Worm (Caenorhabditis elegans) whole organism, young adult: Measurements from ENCODE around the gene K01A6.5.
A peak's percentile ranks its signal among the peaks of the same experiment; 100 is the strongest.

Experiments used
- B0336.3 ChIP-seq: fragments of 200-800 bp; sonication (Bioruptor generic); IDR thresholded peaks from 2 replicates; pipeline ENCODE4 v1.3.6; 2022; ENCODE audit warnings: missing genetic modification characterization, missing compliant biosample characterization
- D2030.7 ChIP-seq: fragments of 200-800 bp; sonication (Bioruptor generic); IDR thresholded peaks from 2 replicates; pipeline ENCODE4 v1.3.6; 2022; ENCODE audit warnings: missing genetic modification reagents, missing genetic modification characterization, missing compliant biosample characterization
- F22D6.2 ChIP-seq: sonication (generic microtip); optimal IDR thresholded peaks from 2 replicates; lab custom pipeline; 2016; ENCODE audit warnings: mild to moderate bottlenecking, missing genetic modification characterization, missing compliant biosample characterization
- F23B12.7 ChIP-seq: sonication (generic microtip); optimal IDR thresholded peaks from 2 replicates; lab custom pipeline; 2017; ENCODE audit warnings: missing genetic modification characterization, mild to moderate bottlenecking, missing compliant biosample characterization, antibody characterized with exemption, moderate library complexity; ENCODE audit not compliant: insufficient read depth
- F33H1.4 ChIP-seq: fragments of 200-800 bp; sonication (Bioruptor generic); IDR thresholded peaks from 2 replicates; pipeline ENCODE4 v1.3.6; 2022; ENCODE audit warnings: missing genetic modification reagents, missing genetic modification characterization, missing compliant biosample characterization
- F37B4.10 ChIP-seq: fragments of 200-800 bp; sonication (Bioruptor generic); IDR thresholded peaks from 2 replicates; pipeline ENCODE4 v1.3.6; 2022; ENCODE audit warnings: missing genetic modification characterization, missing compliant biosample characterization
- F49E8.2 ChIP-seq: sonication (generic microtip); optimal IDR thresholded peaks from 3 replicates; lab custom pipeline; 2017; ENCODE audit warnings: missing genetic modification characterization, mild to moderate bottlenecking, missing compliant biosample characterization, antibody characterized with exemption, moderate library complexity; ENCODE audit not compliant: insufficient read depth
- F52B5.7 ChIP-seq: sonication (generic microtip); optimal IDR thresholded peaks from 2 replicates; lab custom pipeline; 2016; ENCODE audit warnings: mild to moderate bottlenecking, missing genetic modification characterization, missing compliant biosample characterization
- F57C9.4 ChIP-seq: sonication (generic microtip); optimal IDR thresholded peaks from 2 replicates; lab custom pipeline; 2017; ENCODE audit warnings: mild to moderate bottlenecking, missing genetic modification characterization, missing compliant biosample characterization
- K11D2.4 ChIP-seq: fragments of 200-800 bp; sonication (Bioruptor generic); IDR thresholded peaks from 2 replicates; pipeline ENCODE4 v1.3.6; 2022; ENCODE audit warnings: missing genetic modification reagents, missing genetic modification characterization, missing compliant biosample characterization
- Y56A3A.18 ChIP-seq: fragments of 200-800 bp; sonication (Bioruptor generic); IDR thresholded peaks from 2 replicates; pipeline ENCODE4 v1.3.6; 2022; ENCODE audit warnings: missing genetic modification reagents, missing genetic modification characterization, missing compliant biosample characterization
- ZK185.1 ChIP-seq: sonication (generic microtip); optimal IDR thresholded peaks from 2 replicates; lab custom pipeline; 2016; ENCODE audit warnings: mild to moderate bottlenecking, missing genetic modification characterization, missing compliant biosample characterization; ENCODE audit not compliant: poor library complexity, severe bottlenecking
- atf-7 ChIP-seq: sonication (generic microtip); optimal IDR thresholded peaks from 2 replicates; lab custom pipeline; 2017; ENCODE audit warnings: mild to moderate bottlenecking, missing genetic modification characterization, missing compliant biosample characterization
- athp-1 ChIP-seq: sonication (generic microtip); optimal IDR thresholded peaks from 2 replicates; lab custom pipeline; 2017; ENCODE audit warnings: mild to moderate bottlenecking, missing genetic modification characterization, missing compliant biosample characterization
- attf-5 ChIP-seq: fragments of 200-800 bp; sonication (Bioruptor generic); optimal IDR thresholded peaks from 2 replicates; lab custom pipeline; 2018; ENCODE audit warnings: mild to moderate bottlenecking, missing genetic modification characterization, missing compliant biosample characterization
- attf-6 ChIP-seq: fragments of 200-800 bp; sonication (Bioruptor generic); IDR thresholded peaks from 2 replicates; pipeline ENCODE4 v1.3.6; 2022; ENCODE audit warnings: missing genetic modification reagents, missing genetic modification characterization, missing compliant biosample characterization
- bed-2 ChIP-seq: fragments of 200-800 bp; sonication (Bioruptor generic); IDR thresholded peaks from 2 replicates; pipeline ENCODE4 v1.3.6; 2022; ENCODE audit warnings: missing genetic modification reagents, missing genetic modification characterization, missing compliant biosample characterization
- ceh-100 ChIP-seq: fragments of 200-800 bp; sonication (Bioruptor generic); IDR thresholded peaks from 2 replicates; pipeline ENCODE4 v1.3.6; 2022; ENCODE audit warnings: missing genetic modification reagents, missing genetic modification characterization, missing compliant biosample characterization
- ceh-40 ChIP-seq: fragments of 200-800 bp; sonication (Bioruptor generic); IDR thresholded peaks from 2 replicates; pipeline ENCODE4 v1.3.6; 2022; ENCODE audit warnings: missing genetic modification characterization, missing compliant biosample characterization
- ceh-58 ChIP-seq: fragments of 200-800 bp; sonication (Bioruptor generic); IDR thresholded peaks from 2 replicates; pipeline ENCODE4 v1.3.6; 2022; ENCODE audit warnings: missing genetic modification characterization, missing compliant biosample characterization
- ceh-79 ChIP-seq: sonication (generic microtip); optimal IDR thresholded peaks from 2 replicates; lab custom pipeline; 2017; ENCODE audit warnings: mild to moderate bottlenecking, missing genetic modification characterization, missing compliant biosample characterization
- ceh-91 ChIP-seq: fragments of 200-800 bp; sonication (Bioruptor generic); IDR thresholded peaks from 2 replicates; pipeline ENCODE4 v1.3.6; 2022; ENCODE audit warnings: missing genetic modification reagents, missing genetic modification characterization, missing compliant biosample characterization
- chd-7 ChIP-seq: sonication (generic microtip); optimal IDR thresholded peaks from 2 replicates; lab custom pipeline; 2016; ENCODE audit warnings: mild to moderate bottlenecking, missing genetic modification characterization, moderate library complexity, missing compliant biosample characterization
- dox-1 ChIP-seq: fragments of 200-800 bp; sonication (Bioruptor generic); IDR thresholded peaks from 2 replicates; pipeline ENCODE4 v1.3.6; 2022; ENCODE audit warnings: missing genetic modification reagents, missing genetic modification characterization, missing compliant biosample characterization
- efl-1 ChIP-seq: fragments of 150-350 bp; optimal IDR thresholded peaks from 2 replicates; lab custom pipeline; 2014; ENCODE audit warnings: missing biosample characterization, missing genetic modification reagents, missing genetic modification characterization
- egl-18 ChIP-seq: fragments of 200-800 bp; sonication (Bioruptor generic); IDR thresholded peaks from 2 replicates; pipeline ENCODE4 v1.3.6; 2022; ENCODE audit warnings: missing genetic modification reagents, missing genetic modification characterization, missing compliant biosample characterization
- him-1 ChIP-seq: sonication (generic microtip); optimal IDR thresholded peaks from 2 replicates; lab custom pipeline; 2016; ENCODE audit warnings: missing genotype, missing genetic modification reagents, missing genetic modification characterization, missing compliant biosample characterization
- hmg-20 ChIP-seq: fragments of 200-800 bp; sonication (Bioruptor generic); IDR thresholded peaks from 2 replicates; pipeline ENCODE4 v1.3.6; 2022; ENCODE audit warnings: missing genetic modification reagents, missing genetic modification characterization, missing compliant biosample characterization
- lag-1 ChIP-seq: fragments of 200-800 bp; sonication (Bioruptor generic); IDR thresholded peaks from 2 replicates; pipeline ENCODE4 v1.3.6; 2022; ENCODE audit warnings: missing genetic modification reagents, missing genetic modification characterization, missing compliant biosample characterization
- lin-26 ChIP-seq: fragments of 200-800 bp; sonication (Bioruptor generic); IDR thresholded peaks from 2 replicates; pipeline ENCODE4 v1.3.6; 2022; ENCODE audit warnings: missing genetic modification reagents, missing genetic modification characterization, missing compliant biosample characterization
- lin-35 ChIP-seq, 3 experiments: fragments of 150-350 bp in 2 of 3; sonication (generic microtip) in 1 of 3; optimal IDR thresholded peaks; 2 replicates each; lab custom pipeline; 2014 to 2018; ENCODE audit warnings: missing biosample characterization in 3 of 3, missing genetic modification characterization in 3 of 3, missing genetic modification reagents in 3 of 3
- lin-40 ChIP-seq: sonication (generic microtip); optimal IDR thresholded peaks from 2 replicates; lab custom pipeline; 2016; ENCODE audit warnings: missing genetic modification characterization, mild to moderate bottlenecking, missing compliant biosample characterization, missing genotype, missing genetic modification reagents
- lin-54 ChIP-seq: fragments of 200-800 bp; sonication (Bioruptor generic); optimal IDR thresholded peaks from 2 replicates; lab custom pipeline; 2018; ENCODE audit warnings: mild to moderate bottlenecking, missing genetic modification characterization, missing compliant biosample characterization
- lsl-1 ChIP-seq: fragments of 200-800 bp; sonication (Bioruptor generic); optimal IDR thresholded peaks from 2 replicates; lab custom pipeline; 2018; ENCODE audit warnings: mild to moderate bottlenecking, missing genetic modification characterization, moderate library complexity, missing compliant biosample characterization
- madf-6 ChIP-seq: fragments of 200-800 bp; sonication (Bioruptor generic); IDR thresholded peaks from 2 replicates; pipeline ENCODE4 v1.3.6; 2022; ENCODE audit warnings: missing genetic modification reagents, missing genetic modification characterization, missing compliant biosample characterization
- madf-8 ChIP-seq: fragments of 200-800 bp; sonication (Bioruptor generic); conservative IDR thresholded peaks from 2 replicates; pipeline ENCODE4 v1.3.6; 2022; ENCODE audit warnings: missing genetic modification reagents, missing genetic modification characterization, missing compliant biosample characterization
- nhr-120 ChIP-seq: fragments of 200-800 bp; sonication (Bioruptor generic); IDR thresholded peaks from 2 replicates; pipeline ENCODE4 v1.3.6; 2022; ENCODE audit warnings: missing genetic modification characterization, missing compliant biosample characterization
- pbrm-1 ChIP-seq: fragments of 200-800 bp; sonication (Bioruptor generic); IDR thresholded peaks from 2 replicates; pipeline ENCODE4 v1.3.6; 2022; ENCODE audit warnings: missing genetic modification reagents, missing genetic modification characterization, missing compliant biosample characterization
- rec-8 ChIP-seq, 2 experiments: sonication (generic microtip); optimal IDR thresholded peaks; 2 replicates each; lab custom pipeline; 2016; ENCODE audit warnings: mild to moderate bottlenecking in 2 of 2, missing genetic modification characterization in 2 of 2, missing genetic modification reagents in 2 of 2, missing genotype in 2 of 2, missing biosample characterization in 1 of 2, missing compliant biosample characterization in 1 of 2, moderate library complexity in 1 of 2
- snpc-1.3 ChIP-seq: sonication (generic microtip); optimal IDR thresholded peaks from 2 replicates; lab custom pipeline; 2017; ENCODE audit warnings: missing genetic modification characterization, mild to moderate bottlenecking, missing compliant biosample characterization, antibody characterized with exemption, moderate library complexity, missing genotype, missing genetic modification reagents; ENCODE audit not compliant: insufficient read depth
- snpc-3.4 ChIP-seq: sonication (generic microtip); optimal IDR thresholded peaks from 2 replicates; lab custom pipeline; 2017; ENCODE audit warnings: missing genetic modification characterization, mild to moderate bottlenecking, missing compliant biosample characterization, antibody characterized with exemption, moderate library complexity, missing genotype, missing genetic modification reagents
- tbp1 ChIP-seq: fragments of 200-800 bp; sonication (Bioruptor generic); optimal IDR thresholded peaks from 2 replicates; lab custom pipeline; 2018; ENCODE audit warnings: mild to moderate bottlenecking, missing genetic modification characterization, missing compliant biosample characterization
- tlf-1 ChIP-seq: fragments of 200-800 bp; sonication (Bioruptor generic); optimal IDR thresholded peaks from 2 replicates; lab custom pipeline; 2018; ENCODE audit warnings: mild to moderate bottlenecking, missing genetic modification characterization, missing compliant biosample characterization
- unc-130 ChIP-seq: sonication (generic microtip); optimal IDR thresholded peaks from 2 replicates; lab custom pipeline; 2016; ENCODE audit warnings: missing genetic modification reagents, missing genetic modification characterization, missing compliant biosample characterization
- zim-3 ChIP-seq: sonication (generic microtip); optimal IDR thresholded peaks from 2 replicates; lab custom pipeline; 2017; ENCODE audit warnings: mild to moderate bottlenecking, missing genetic modification characterization, moderate library complexity, missing compliant biosample characterization
- ztf-22 ChIP-seq: fragments of 200-800 bp; sonication (Bioruptor generic); optimal IDR thresholded peaks from 2 replicates; lab custom pipeline; 2018; ENCODE audit warnings: mild to moderate bottlenecking, missing genetic modification characterization, moderate library complexity, missing compliant biosample characterization
- ztf-3 ChIP-seq: fragments of 200-800 bp; sonication (Bioruptor generic); optimal IDR thresholded peaks from 2 replicates; lab custom pipeline; 2018; ENCODE audit warnings: mild to moderate bottlenecking, missing genetic modification characterization, missing compliant biosample characterization
- ztf-6 ChIP-seq: fragments of 200-800 bp; sonication (Bioruptor generic); IDR thresholded peaks from 2 replicates; pipeline ENCODE4 v1.3.6; 2022; ENCODE audit warnings: missing genetic modification reagents, missing genetic modification characterization, missing compliant biosample characterization

Gene K01A6.5

ce11 chrIV:11695634-11696033 lies 46.9 kb upstream of the K01A6.5 start (continued):
- no peak for TF ChIP-seq bed-2
- TF ChIP-seq ztf-3: no peak
- TF ChIP-seq F22D6.2 (tag; lab: Kevin White, UChicago): no peak
- TF ChIP-seq Y56A3A.18 (GFP tag; lab: Robert Waterston, UW): no peak
- no peak for TF ChIP-seq lin-40 (tag; lab: Kevin White, UChicago)
- no peak for TF ChIP-seq zim-3
- TF ChIP-seq ceh-91 (GFP tag; lab: Robert Waterston, UW): peak; percentile 75
- TF ChIP-seq ztf-6 (GFP tag; lab: Robert Waterston, UW): no peak
- TF ChIP-seq ceh-58 (GFP tag; lab: Robert Waterston, UW): no peak
- TF ChIP-seq snpc-1.3 (tag; lab: Kevin White, UChicago): peak; percentile 56
- TF ChIP-seq snpc-3.4 (tag; lab: Kevin White, UChicago): peak; percentile 25
- TF ChIP-seq hmg-20 (GFP tag; lab: Robert Waterston, UW): no peak
- TF ChIP-seq dox-1: no peak; the same call in 1 of the 2 replicates
- TF ChIP-seq D2030.7 (GFP tag; lab: Robert Waterston, UW): peak; percentile 74
- TF ChIP-seq lag-1: no peak
- peak; percentile 95 for TF ChIP-seq F33H1.4
- TF ChIP-seq ztf-22 (GFP tag; lab: Kevin White, UChicago): no peak
- TF ChIP-seq pbrm-1 (GFP tag; lab: Robert Waterston, UW): peak; percentile 48; the same call in 1 of the 2 replicates
- peak; percentile 95 for TF ChIP-seq madf-6 (GFP tag; lab: Robert Waterston, UW)
- TF ChIP-seq lsl-1: peak; percentile 98
- TF ChIP-seq K11D2.4 (GFP tag; lab: Robert Waterston, UW): no peak
- TF ChIP-seq efl-1 (GFP tag; lab: Kevin White, UChicago): peak; percentile 49
- TF ChIP-seq athp-1: peak; percentile 7
- peak; percentile 54 for TF ChIP-seq F49E8.2 (tag; lab: Kevin White, UChicago)
- no peak for TF ChIP-seq rec-8 (tag; optimal IDR thresholded peaks at IDR 0.05; lab: Kevin White, UChicago)
- TF ChIP-seq attf-5: no peak
- no peak for TF ChIP-seq chd-7 (tag; lab: Kevin White, UChicago)
- no peak for TF ChIP-seq B0336.3 (GFP tag; lab: Robert Waterston, UW)
- no peak for TF ChIP-seq ceh-79 (tag; lab: Kevin White, UChicago)
- TF ChIP-seq ZK185.1 (tag; lab: Kevin White, UChicago): no peak
- no peak for TF ChIP-seq nhr-120 (GFP tag; lab: Robert Waterston, UW)
- peak; percentile 95 for TF ChIP-seq madf-8 (GFP tag; lab: Robert Waterston, UW)
- TF ChIP-seq F23B12.7: no peak
- TF ChIP-seq unc-130: peak; percentile 23
- no peak for TF ChIP-seq ceh-100 (GFP tag; lab: Robert Waterston, UW)
- TF ChIP-seq ceh-40: no peak
- no peak for TF ChIP-seq F37B4.10 (GFP tag; lab: Robert Waterston, UW)
- TF ChIP-seq egl-18: no peak
- no peak for TF ChIP-seq lin-26
- no peak for TF ChIP-seq F52B5.7
- peak; percentile 63 for TF ChIP-seq lin-54 (GFP tag; lab: Kevin White, UChicago)
- peak; percentile 41 for TF ChIP-seq tlf-1 (GFP tag; lab: Kevin White, UChicago)
- no peak for TF ChIP-seq attf-6 (GFP tag; lab: Robert Waterston, UW)
- peak; percentile 43 for TF ChIP-seq tbp1
- TF ChIP-seq atf-7 (tag; lab: Kevin White, UChicago): no peak
- peak; percentile 76 for TF ChIP-seq him-1 (tag; lab: Kevin White, UChicago)
- TF ChIP-seq lin-35 (GFP tag; optimal IDR thresholded peaks at IDR 0.05; lab: Kevin White, UChicago): no peak
- no peak for TF ChIP-seq F57C9.4 (tag; lab: Kevin White, UChicago)
